Worm (Caenorhabditis elegans): ENCODE results near the gene dod-17.

- TF ChIP-seq med-1 (GFP tag; optimal IDR thresholded peaks at IDR 0.05; ENCODE audit: insufficient read depth) (no peak), tab-1 (GFP tag; IDR thresholded peaks at IDR 0.05) (no peak), klf-2 (GFP tag; conservative IDR thresholded peaks at IDR 0.05) (no peak), cog-1 (tag; optimal IDR thresholded peaks at IDR 0.05) (no peak), ref-1 (GFP tag; conservative IDR thresholded peaks at IDR 0.05) (no peak), ztf-29 (GFP tag; IDR thresholded peaks at IDR 0.05) (no peak), ztf-23 (GFP tag; IDR thresholded peaks at IDR 0.05) (no peak), flt-1 (GFP tag; IDR thresholded peaks at IDR 0.05) (no peak), T22C8.4 (GFP tag; IDR thresholded peaks at IDR 0.05) (no peak)
Measured at ce11 chrIV:12985961-12986360, 9.9 kb downstream of the dod-17 start, which contains the start of gene K10D11.3.
